Fruit fly (Drosophila melanogaster) whole organism, embryonic: ENCODE data around the gene Nepl18.

ENCODE experiments used
- Adf1 ChIP-seq: fragments of 200-800 bp; sonication (Bioruptor generic); IDR thresholded peaks from 2 replicates; pipeline ENCODE4 v1.3.6; 2022; ENCODE audit warnings: missing biosample characterization, missing genetic modification characterization
- CG10462 ChIP-seq: fragments of 200-800 bp; sonication (Bioruptor generic); optimal IDR thresholded peaks from 2 replicates; lab custom pipeline; 2016; ENCODE audit warnings: missing biosample characterization, missing genetic modification characterization
- CG10979 ChIP-seq: fragments of 200-800 bp; sonication (Bioruptor generic); optimal IDR thresholded peaks from 2 replicates; lab custom pipeline; 2018; ENCODE audit warnings: missing biosample characterization, mild to moderate bottlenecking, missing genetic modification characterization, moderate library complexity
- CG11247 ChIP-seq: fragments of 200-800 bp; sonication (Bioruptor generic); IDR thresholded peaks from 2 replicates; pipeline ENCODE4 v1.3.6; 2022; ENCODE audit warnings: missing biosample characterization, missing genetic modification characterization
- CG11723 ChIP-seq: fragments of 200-800 bp; sonication (Bioruptor generic); optimal IDR thresholded peaks from 2 replicates; lab custom pipeline; 2017; ENCODE audit warnings: missing biosample characterization, mild to moderate bottlenecking, missing genetic modification characterization
- CG12071 ChIP-seq: fragments of 200-800 bp; sonication (Bioruptor generic); optimal IDR thresholded peaks from 3 replicates; lab custom pipeline; 2018; ENCODE audit warnings: missing biosample characterization, mild to moderate bottlenecking, missing genetic modification characterization
- CG12299 ChIP-seq: fragments of 200-800 bp; sonication (Bioruptor generic); optimal IDR thresholded peaks from 2 replicates; lab custom pipeline; 2018; ENCODE audit warnings: missing biosample characterization, mild to moderate bottlenecking, missing genetic modification characterization
- CG12744 ChIP-seq: fragments of 200-800 bp; sonication (Bioruptor generic); optimal IDR thresholded peaks from 2 replicates; lab custom pipeline; 2016; ENCODE audit warnings: missing biosample characterization, missing genetic modification characterization
- CG1529 ChIP-seq: fragments of 200-800 bp; sonication (Bioruptor generic); optimal IDR thresholded peaks from 3 replicates; lab custom pipeline; 2018; ENCODE audit warnings: missing biosample characterization, missing genetic modification characterization
- CG17385 ChIP-seq: fragments of 200-800 bp; sonication (Bioruptor generic); optimal IDR thresholded peaks from 3 replicates; lab custom pipeline; 2018; ENCODE audit warnings: missing biosample characterization, mild to moderate bottlenecking, missing genetic modification characterization
- CG18011 ChIP-seq: fragments of 200-800 bp; sonication (Bioruptor generic); optimal IDR thresholded peaks from 2 replicates; lab custom pipeline; 2017; ENCODE audit warnings: missing biosample characterization, missing genetic modification characterization, mild to moderate bottlenecking, moderate library complexity, missing genotype
- CG18764 ChIP-seq: fragments of 200-800 bp; sonication (Bioruptor generic); optimal IDR thresholded peaks from 3 replicates; lab custom pipeline; 2016; ENCODE audit warnings: missing biosample characterization, missing genetic modification characterization
- CG32772 ChIP-seq: fragments of 200-800 bp; sonication (Bioruptor generic); IDR thresholded peaks from 2 replicates; pipeline ENCODE4 v1.3.6; 2022; ENCODE audit warnings: missing biosample characterization, missing genetic modification characterization
- CG34376 ChIP-seq: fragments of 200-800 bp; sonication (Bioruptor generic); optimal IDR thresholded peaks from 2 replicates; lab custom pipeline; 2018; ENCODE audit warnings: missing biosample characterization, mild to moderate bottlenecking, missing genetic modification characterization
- CG3838 ChIP-seq: fragments of 200-800 bp; sonication (Bioruptor generic); optimal IDR thresholded peaks from 3 replicates; lab custom pipeline; 2016; ENCODE audit warnings: missing biosample characterization, missing genetic modification characterization
- CG3995 ChIP-seq: fragments of 200-800 bp; sonication (Bioruptor generic); optimal IDR thresholded peaks from 3 replicates; lab custom pipeline; 2016; ENCODE audit warnings: missing biosample characterization, missing genetic modification characterization
- CG4282 ChIP-seq: fragments of 200-800 bp; sonication (Bioruptor generic); optimal IDR thresholded peaks from 2 replicates; lab custom pipeline; 2016; ENCODE audit warnings: missing biosample characterization, missing genetic modification characterization
- CG5953 ChIP-seq: fragments of 200-800 bp; sonication (Bioruptor generic); IDR thresholded peaks from 2 replicates; pipeline ENCODE4 v1.3.6; 2022; ENCODE audit warnings: missing biosample characterization, missing genetic modification characterization
- CG6765 ChIP-seq: fragments of 200-800 bp; sonication (Bioruptor generic); optimal IDR thresholded peaks from 3 replicates; lab custom pipeline; 2017; ENCODE audit warnings: missing biosample characterization, mild to moderate bottlenecking, missing genetic modification characterization
- CG7271 ChIP-seq: fragments of 200-800 bp; sonication (Bioruptor generic); optimal IDR thresholded peaks from 2 replicates; lab custom pipeline; 2018; ENCODE audit warnings: missing biosample characterization, mild to moderate bottlenecking, missing genetic modification characterization, moderate library complexity
- CrebB ChIP-seq: fragments of 200-800 bp; sonication (Bioruptor generic); optimal IDR thresholded peaks from 3 replicates; lab custom pipeline; 2018; ENCODE audit warnings: missing biosample characterization, mild to moderate bottlenecking, missing genetic modification characterization
- Doc2 ChIP-seq: fragments of 200-800 bp; sonication (Bioruptor generic); IDR thresholded peaks from 2 replicates; pipeline ENCODE4 v1.3.6; 2022; ENCODE audit warnings: missing biosample characterization, missing genetic modification characterization
- Hmx ChIP-seq: fragments of 200-800 bp; sonication (Bioruptor generic); optimal IDR thresholded peaks from 2 replicates; lab custom pipeline; 2016; ENCODE audit warnings: missing biosample characterization, missing genetic modification characterization
- Hr78 ChIP-seq, 2 experiments: fragments of 200-800 bp in 1 of 2; fragments of >200 bp in 1 of 2; sonication (Bioruptor generic) in 1 of 2; optimal IDR thresholded peaks; 2 replicates each; lab custom pipeline; 2017 to 2019; ENCODE audit warnings: missing biosample characterization in 2 of 2, missing genetic modification characterization in 2 of 2, mild to moderate bottlenecking in 1 of 2, moderate library complexity in 1 of 2
- Jarid2 ChIP-seq: fragments of 200-800 bp; sonication (Bioruptor generic); optimal IDR thresholded peaks from 3 replicates; lab custom pipeline; 2017; ENCODE audit warnings: mild to moderate bottlenecking, missing biosample characterization, missing genetic modification reagents, missing genetic modification characterization
- MTF-1 ChIP-seq: fragments of 200-800 bp; sonication (Bioruptor generic); optimal IDR thresholded peaks from 2 replicates; lab custom pipeline; 2018; ENCODE audit warnings: missing biosample characterization, mild to moderate bottlenecking, missing genetic modification characterization, borderline replicate concordance
- Poxn ChIP-seq: fragments of 200-800 bp; sonication (Bioruptor generic); IDR thresholded peaks from 2 replicates; pipeline ENCODE4 v1.3.6; 2022; ENCODE audit warnings: missing biosample characterization, missing genetic modification characterization
- Side ChIP-seq: fragments of 200-800 bp; sonication (Bioruptor generic); optimal IDR thresholded peaks from 2 replicates; lab custom pipeline; 2016; ENCODE audit warnings: missing biosample characterization, missing genetic modification characterization
- Six4 ChIP-seq: fragments of 200-800 bp; sonication (Bioruptor generic); optimal IDR thresholded peaks from 2 replicates; lab custom pipeline; 2016; ENCODE audit warnings: missing biosample characterization, missing genetic modification characterization
- Taf1 ChIP-seq: fragments of 200-800 bp; sonication (Bioruptor generic); IDR thresholded peaks from 2 replicates; pipeline ENCODE4 v1.3.6; 2022; ENCODE audit warnings: missing biosample characterization, missing genetic modification characterization
- az2 ChIP-seq: fragments of 200-800 bp; sonication (Bioruptor generic); optimal IDR thresholded peaks from 3 replicates; lab custom pipeline; 2016; ENCODE audit warnings: missing biosample characterization, missing genetic modification characterization
- bowl ChIP-seq: fragments of 200-800 bp; sonication (Bioruptor generic); IDR thresholded peaks from 2 replicates; pipeline ENCODE4 v1.3.6; 2022; ENCODE audit warnings: missing biosample characterization, missing genetic modification characterization
- caup ChIP-seq: fragments of 200-800 bp; sonication (Bioruptor generic); optimal IDR thresholded peaks from 3 replicates; lab custom pipeline; 2017; ENCODE audit warnings: missing biosample characterization, mild to moderate bottlenecking, missing genetic modification characterization, moderate library complexity; ENCODE audit not compliant: severe bottlenecking
- chn ChIP-seq: fragments of 200-800 bp; sonication (Bioruptor generic); optimal IDR thresholded peaks from 2 replicates; lab custom pipeline; 2016; ENCODE audit warnings: missing biosample characterization, missing genetic modification characterization
- ci ChIP-seq: fragments of 200-800 bp; sonication (Bioruptor generic); IDR thresholded peaks from 3 replicates; pipeline ENCODE4 v1.3.6; 2022; ENCODE audit warnings: missing biosample characterization, missing genetic modification characterization
- croc ChIP-seq: fragments of 200-800 bp; sonication (Bioruptor generic); conservative IDR thresholded peaks from 3 replicates; pipeline ENCODE4 v1.3.6; 2022; ENCODE audit warnings: missing biosample characterization, missing genetic modification characterization
- dati ChIP-seq: fragments of 200-800 bp; sonication (Bioruptor generic); IDR thresholded peaks from 2 replicates; pipeline ENCODE4 v1.3.6; 2022; ENCODE audit warnings: missing biosample characterization, missing genetic modification characterization
- dysf ChIP-seq: fragments of 200-800 bp; sonication (Bioruptor generic); IDR thresholded peaks from 3 replicates; pipeline ENCODE4 v1.3.6; 2022; ENCODE audit warnings: missing biosample characterization, missing genetic modification characterization
- ems ChIP-seq: fragments of 200-800 bp; sonication (Bioruptor generic); optimal IDR thresholded peaks from 3 replicates; lab custom pipeline; 2016; ENCODE audit warnings: missing biosample characterization, missing genetic modification characterization
- gsb ChIP-seq: fragments of 200-800 bp; sonication (Bioruptor generic); IDR thresholded peaks from 2 replicates; pipeline ENCODE4 v1.3.6; 2022; ENCODE audit warnings: missing biosample characterization, missing genetic modification characterization
- hth ChIP-seq: fragments of >200 bp; optimal IDR thresholded peaks from 2 replicates; lab custom pipeline; 2017; ENCODE audit warnings: inconsistent platforms
- kah ChIP-seq: fragments of 200-800 bp; sonication (Bioruptor generic); optimal IDR thresholded peaks from 2 replicates; lab custom pipeline; 2018; ENCODE audit warnings: missing biosample characterization, mild to moderate bottlenecking, missing genetic modification characterization
- mirr ChIP-seq: fragments of 200-800 bp; sonication (Bioruptor generic); optimal IDR thresholded peaks from 3 replicates; lab custom pipeline; 2018; ENCODE audit warnings: missing biosample characterization, mild to moderate bottlenecking, missing genetic modification characterization
- nerfin-2 ChIP-seq: fragments of 200-800 bp; sonication (Bioruptor generic); IDR thresholded peaks from 2 replicates; pipeline ENCODE4 v1.3.6; 2022; ENCODE audit warnings: missing biosample characterization, missing genetic modification characterization; ENCODE audit not compliant: partially characterized antibody
- pb ChIP-seq: fragments of 200-800 bp; sonication (Bioruptor generic); optimal IDR thresholded peaks from 3 replicates; lab custom pipeline; 2016; ENCODE audit warnings: missing biosample characterization, missing genetic modification characterization
- slou ChIP-seq: fragments of 200-800 bp; sonication (Bioruptor generic); optimal IDR thresholded peaks from 3 replicates; lab custom pipeline; 2016; ENCODE audit warnings: missing biosample characterization, missing genetic modification characterization
- sna ChIP-seq: fragments of 200-800 bp; sonication (Bioruptor generic); IDR thresholded peaks from 2 replicates; pipeline ENCODE4 v1.3.6; 2022; ENCODE audit warnings: missing biosample characterization, missing genetic modification characterization; ENCODE audit not compliant: partially characterized antibody
- tio ChIP-seq: fragments of 200-800 bp; sonication (Bioruptor generic); optimal IDR thresholded peaks from 2 replicates; lab custom pipeline; 2017; ENCODE audit warnings: missing biosample characterization, missing genetic modification characterization, inconsistent platforms
- tll ChIP-seq, 2 experiments: fragments of 200-800 bp in 1 of 2; fragments of >200 bp in 1 of 2; sonication (Bioruptor generic) in 1 of 2; optimal IDR thresholded peaks; 2 replicates each; lab custom pipeline; 2017 to 2019; ENCODE audit warnings: missing biosample characterization in 2 of 2, missing genetic modification characterization in 2 of 2, mild to moderate bottlenecking in 1 of 2, moderate library complexity in 1 of 2

Gene Nepl18

dm6 chr3R:28844611-28845376, 30.6 kb upstream of the Nepl18 start, which contains the start of the genes Apc and spg (continued):
- TF ChIP-seq CG10979 = peak; percentile 14
- TF ChIP-seq Six4 (GFP tag; lab: Kevin White, UChicago) = no peak
- no peak for TF ChIP-seq pb (GFP tag; lab: Kevin White, UChicago)
- TF ChIP-seq CG5953 (GFP tag; lab: Robert Waterston, UW) = no peak
- TF ChIP-seq Taf1 = no peak
- no peak for TF ChIP-seq CG4282
- TF ChIP-seq ems (GFP tag; lab: Kevin White, UChicago) = peak; percentile 39
- TF ChIP-seq MTF-1 (GFP tag; lab: Kevin White, UChicago) = peak; percentile 66
- TF ChIP-seq az2 (GFP tag; lab: Kevin White, UChicago) = peak; percentile 29
- TF ChIP-seq slou (GFP tag; lab: Kevin White, UChicago) = no peak
- peak; percentile 71 for TF ChIP-seq CG12071 (GFP tag; lab: Kevin White, UChicago)
- peak; percentile 91 for TF ChIP-seq CG3995 (GFP tag; lab: Kevin White, UChicago)
- no peak for TF ChIP-seq tio
- no peak for TF ChIP-seq CG18764 (GFP tag; lab: Kevin White, UChicago)
- peak; percentile 37 for TF ChIP-seq CG12299
- TF ChIP-seq CG17385 (GFP tag; lab: Kevin White, UChicago) = peak; percentile 23
- peak; percentile 32 for TF ChIP-seq CG3838
- no peak for TF ChIP-seq CG7271
- no peak; the same call in 1 of the 2 replicates for TF ChIP-seq bowl (GFP tag; lab: Robert Waterston, UW)
- TF ChIP-seq Doc2 (GFP tag; lab: Robert Waterston, UW) = no peak
- no peak for TF ChIP-seq hth (lab: Kevin White, UChicago)
- TF ChIP-seq chn (GFP tag; lab: Kevin White, UChicago) = no peak
- peak; percentile 86 for TF ChIP-seq Jarid2 (GFP tag; lab: Kevin White, UChicago)
- TF ChIP-seq croc (GFP tag; lab: Robert Waterston, UW) = no peak
- TF ChIP-seq Hmx (GFP tag; lab: Kevin White, UChicago) = peak; percentile 0
- TF ChIP-seq Side = peak; percentile 37
- TF ChIP-seq CG11247 (GFP tag; lab: Robert Waterston, UW) = peak; percentile 42; the same call in 1 of the 2 replicates
- no peak for TF ChIP-seq Poxn (GFP tag; lab: Robert Waterston, UW)
- TF ChIP-seq kah (GFP tag; lab: Kevin White, UChicago) = peak; percentile 35
- TF ChIP-seq mirr (GFP tag; lab: Kevin White, UChicago) = peak; percentile 59
- peak; percentile 73 for TF ChIP-seq CrebB
- TF ChIP-seq CG1529 (GFP tag; lab: Kevin White, UChicago) = peak; percentile 31
- no peak for TF ChIP-seq CG12744
- no peak for TF ChIP-seq dati (GFP tag; lab: Robert Waterston, UW)
- TF ChIP-seq caup (GFP tag; lab: Kevin White, UChicago) = peak; percentile 59
- peak; percentile 86 for TF ChIP-seq ci
- TF ChIP-seq CG10462 = no peak
- TF ChIP-seq CG32772 (GFP tag; lab: Robert Waterston, UW) = no peak
- TF ChIP-seq CG11723 (GFP tag; lab: Kevin White, UChicago) = peak; percentile 51
- peak; percentile 45 for TF ChIP-seq CG34376 (GFP tag; lab: Kevin White, UChicago)
- 0 out of 2 replicates have a peak, but pooled peaks have one; percentile 32 for TF ChIP-seq Adf1 (GFP tag; lab: Robert Waterston, UW)
- no peak for TF ChIP-seq CG18011
- peak; percentile 31; the same call in 1 of the 3 replicates for TF ChIP-seq dysf (GFP tag; lab: Robert Waterston, UW)
- TF ChIP-seq Hr78 (GFP tag; optimal IDR thresholded peaks at IDR 0.05; lab: Kevin White, UChicago) = no peak
- TF ChIP-seq tll (GFP tag; optimal IDR thresholded peaks at IDR 0.05; lab: Kevin White, UChicago) = no peak
- TF ChIP-seq gsb = 0 out of 2 replicates have a peak, but pooled peaks have one; percentile 18
- peak; percentile 63 for TF ChIP-seq CG6765 (GFP tag; lab: Kevin White, UChicago)
- TF ChIP-seq nerfin-2 (GFP tag; lab: Robert Waterston, UW) = peak; percentile 57; the same call in 1 of the 2 replicates
- TF ChIP-seq sna (GFP tag; lab: Robert Waterston, UW) = peak; percentile 77
